Fruit fly (Drosophila melanogaster) whole organism, embryonic: ENCODE measurements around the gene trx.

Source experiments
- CG13624 ChIP-seq: fragments of 200-800 bp; sonication (Bioruptor generic); optimal IDR thresholded peaks from 2 replicates; lab custom pipeline; 2016; ENCODE audit warnings: missing biosample characterization, missing genetic modification characterization
- CG31388 ChIP-seq: fragments of 200-800 bp; sonication (Bioruptor generic); optimal IDR thresholded peaks from 2 replicates; lab custom pipeline; 2016; ENCODE audit warnings: missing biosample characterization, missing genetic modification characterization
- Gsc ChIP-seq: fragments of 200-800 bp; sonication (Bioruptor generic); IDR thresholded peaks from 2 replicates; pipeline ENCODE4 v1.3.6; 2022; ENCODE audit warnings: missing biosample characterization, missing genetic modification characterization
- vnd ChIP-seq: fragments of 200-800 bp; sonication (Bioruptor generic); IDR thresholded peaks from 3 replicates; pipeline ENCODE4 v1.3.6; 2022; ENCODE audit warnings: missing biosample characterization, missing genetic modification characterization; ENCODE audit not compliant: partially characterized antibody

dm6 chr3R:14292307-14292711 lies 5.6 kb upstream of the trx start:
- no peak for TF ChIP-seq CG31388
- TF ChIP-seq vnd (GFP tag; lab: Robert Waterston, UW) = no peak
- TF ChIP-seq Gsc (GFP tag; lab: Robert Waterston, UW) = no peak
- TF ChIP-seq CG13624 (GFP tag; lab: Kevin White, UChicago) = no peak
